Worm (Caenorhabditis elegans) whole organism, L1 larva: ENCODE results near the gene F13D12.8.
A peak's percentile ranks its signal among the peaks of the same experiment; 100 is the strongest.

Source experiments
- C04F5.9 ChIP-seq: sonication (generic microtip); optimal IDR thresholded peaks from 2 replicates; lab custom pipeline; 2016; ENCODE audit warnings: missing genetic modification characterization, missing compliant biosample characterization
- F16B12.6 ChIP-seq: fragments of 150-350 bp; optimal IDR thresholded peaks from 2 replicates; lab custom pipeline; 2014; ENCODE audit warnings: missing biosample characterization, missing genetic modification characterization
- Y116A8C.19 ChIP-seq: sonication (generic microtip); optimal IDR thresholded peaks from 2 replicates; lab custom pipeline; 2016; ENCODE audit warnings: missing compliant biosample characterization, missing genetic modification characterization, borderline replicate concordance
- alr-1 ChIP-seq: fragments of 200-800 bp; sonication (Bioruptor generic); optimal IDR thresholded peaks from 2 replicates; lab custom pipeline; 2018; ENCODE audit warnings: borderline replicate concordance, mild to moderate bottlenecking, missing genetic modification characterization, missing compliant biosample characterization
- ama-1 ChIP-seq: fragments of 150-350 bp; optimal IDR thresholded peaks from 2 replicates; lab custom pipeline; 2014
- ceh-8 ChIP-seq: fragments of 200-800 bp; sonication (Bioruptor generic); optimal IDR thresholded peaks from 2 replicates; lab custom pipeline; 2018; ENCODE audit warnings: mild to moderate bottlenecking, missing genetic modification characterization, moderate library complexity, missing compliant biosample characterization
- ceh-82 ChIP-seq, 3 experiments: fragments of 150-350 bp in 1 of 3; sonication (generic microtip) in 2 of 3; optimal IDR thresholded peaks; 2 replicates each; lab custom pipeline; 2014 to 2017; ENCODE audit warnings: missing biosample characterization in 3 of 3, missing genetic modification characterization in 3 of 3
- ceh-88 ChIP-seq: fragments of 200-800 bp; sonication (Bioruptor generic); IDR thresholded peaks from 2 replicates; pipeline ENCODE4 v1.3.6; 2022; ENCODE audit warnings: missing genetic modification characterization, missing compliant biosample characterization
- ceh-90 ChIP-seq: sonication (generic microtip); optimal IDR thresholded peaks from 2 replicates; lab custom pipeline; 2016; ENCODE audit warnings: missing genetic modification characterization, missing compliant biosample characterization
- ces-1 ChIP-seq: fragments of 150-350 bp; optimal IDR thresholded peaks from 2 replicates; lab custom pipeline; 2014; ENCODE audit warnings: missing biosample characterization, missing genetic modification reagents, missing genetic modification characterization
- dpl-1 ChIP-seq, 3 experiments: fragments of 150-350 bp in 2 of 3; sonication (generic microtip) in 1 of 3; optimal IDR thresholded peaks; 2 replicates each; lab custom pipeline; 2014 to 2017; ENCODE audit warnings: missing biosample characterization in 3 of 3, missing genetic modification characterization in 3 of 3, missing genetic modification reagents in 3 of 3
- efl-1 ChIP-seq, 4 experiments: fragments of 150-350 bp; optimal IDR thresholded peaks in 3 of 4; peaks in 1 of 4; 1 replicate in 1 of 4; 2 replicates in 3 of 4; lab custom pipeline; 2014; ENCODE audit warnings: missing biosample characterization in 2 of 4, missing genetic modification characterization in 2 of 4, missing genetic modification reagents in 2 of 4
- efl-3 ChIP-seq: fragments of 200-800 bp; sonication (Bioruptor generic); optimal IDR thresholded peaks from 2 replicates; lab custom pipeline; 2018; ENCODE audit warnings: mild to moderate bottlenecking, missing genetic modification characterization, missing compliant biosample characterization
- egl-27 ChIP-seq, 2 experiments: fragments of 150-350 bp in 1 of 2; sonication (generic microtip); optimal IDR thresholded peaks; 3 replicates each; lab custom pipeline; 2017 to 2018; ENCODE audit warnings: missing biosample characterization in 2 of 2, missing genetic modification characterization in 2 of 2, missing genetic modification reagents in 2 of 2
- elt-2 ChIP-seq: sonication (generic microtip); optimal IDR thresholded peaks from 2 replicates; lab custom pipeline; 2016; ENCODE audit warnings: missing genetic modification characterization, mild to moderate bottlenecking, inconsistent platforms, missing compliant biosample characterization, missing genetic modification reagents
- elt-3 ChIP-seq, 6 experiments: fragments of 150-350 bp in 1 of 6; sonication (generic microtip); optimal IDR thresholded peaks; 2 replicates each; lab custom pipeline; 2017 to 2018; ENCODE audit warnings: missing biosample characterization in 6 of 6, missing genetic modification characterization in 6 of 6, inconsistent platforms in 1 of 6
- ets-5 ChIP-seq: fragments of 200-800 bp; sonication (Bioruptor generic); IDR thresholded peaks from 2 replicates; pipeline ENCODE4 v1.3.6; 2022; ENCODE audit warnings: missing genetic modification characterization, missing compliant biosample characterization
- fkh-10 ChIP-seq: sonication (generic microtip); optimal IDR thresholded peaks from 2 replicates; lab custom pipeline; 2017; ENCODE audit warnings: missing biosample characterization, missing genetic modification reagents, missing genetic modification characterization
- fos-1 ChIP-seq: fragments of 150-350 bp; optimal IDR thresholded peaks from 2 replicates; lab custom pipeline; 2014; ENCODE audit warnings: missing biosample characterization, missing genetic modification characterization
- hlh-17 ChIP-seq: fragments of 200-800 bp; sonication (Bioruptor generic); optimal IDR thresholded peaks from 2 replicates; lab custom pipeline; 2018; ENCODE audit warnings: missing genetic modification characterization, mild to moderate bottlenecking, missing compliant biosample characterization, moderate library complexity, borderline replicate concordance
- hlh-4 ChIP-seq: sonication (generic microtip); optimal IDR thresholded peaks from 2 replicates; lab custom pipeline; 2016; ENCODE audit warnings: mild to moderate bottlenecking, missing genetic modification characterization, missing compliant biosample characterization
- hpl-2 ChIP-seq: fragments of 150-350 bp; optimal IDR thresholded peaks from 2 replicates; lab custom pipeline; 2014; ENCODE audit warnings: missing biosample characterization, missing genetic modification reagents, missing genetic modification characterization
- irx-1 ChIP-seq: sonication (generic microtip); optimal IDR thresholded peaks from 2 replicates; lab custom pipeline; 2016; ENCODE audit warnings: missing genetic modification characterization, missing compliant biosample characterization
- lin-13 ChIP-seq: fragments of 150-350 bp; optimal IDR thresholded peaks from 2 replicates; lab custom pipeline; 2014; ENCODE audit warnings: missing biosample characterization, missing genetic modification reagents, missing genetic modification characterization
- lin-35 ChIP-seq, 2 experiments: fragments of 150-350 bp; optimal IDR thresholded peaks; 2 replicates each; lab custom pipeline; 2014; ENCODE audit warnings: missing biosample characterization in 2 of 2, missing genetic modification characterization in 2 of 2, missing genetic modification reagents in 2 of 2
- lin-39 ChIP-seq: fragments of 150-350 bp; optimal IDR thresholded peaks from 2 replicates; lab custom pipeline; 2014; ENCODE audit warnings: missing biosample characterization, missing genetic modification reagents, missing genetic modification characterization
- lir-3 ChIP-seq: sonication (generic microtip); optimal IDR thresholded peaks from 2 replicates; lab custom pipeline; 2016; ENCODE audit warnings: mild to moderate bottlenecking, missing genetic modification characterization, moderate library complexity, missing compliant biosample characterization; ENCODE audit not compliant: poor library complexity
- mab-9 ChIP-seq: fragments of 200-800 bp; sonication (Bioruptor generic); IDR thresholded peaks from 2 replicates; pipeline ENCODE4 v1.3.6; 2022; ENCODE audit warnings: missing genetic modification reagents, missing genetic modification characterization, missing compliant biosample characterization
- mdl-1 ChIP-seq, 2 experiments: fragments of 150-350 bp; optimal IDR thresholded peaks; 2 replicates each; lab custom pipeline; 2014 to 2017; ENCODE audit warnings: missing biosample characterization in 2 of 2, missing genetic modification characterization in 2 of 2, inconsistent platforms in 1 of 2
- mef-2 ChIP-seq: fragments of 150-350 bp; optimal IDR thresholded peaks from 2 replicates; lab custom pipeline; 2014; ENCODE audit warnings: missing biosample characterization, missing genetic modification characterization
- mep-1 ChIP-seq: fragments of 150-350 bp; optimal IDR thresholded peaks from 2 replicates; lab custom pipeline; 2014; ENCODE audit warnings: missing biosample characterization, missing genetic modification characterization
- nhr-11 ChIP-seq: fragments of 150-350 bp; optimal IDR thresholded peaks from 2 replicates; lab custom pipeline; 2014; ENCODE audit warnings: missing biosample characterization, missing genetic modification characterization
- nhr-12 ChIP-seq: sonication (generic microtip); optimal IDR thresholded peaks from 2 replicates; lab custom pipeline; 2017; ENCODE audit warnings: missing biosample characterization, missing genetic modification characterization
- nhr-19 ChIP-seq: fragments of 200-800 bp; sonication (Bioruptor generic); conservative IDR thresholded peaks from 2 replicates; pipeline ENCODE4 v1.3.6; 2022; ENCODE audit warnings: missing genetic modification characterization, missing compliant biosample characterization
- nhr-20 ChIP-seq: sonication (generic microtip); optimal IDR thresholded peaks from 2 replicates; lab custom pipeline; 2016; ENCODE audit warnings: mild to moderate bottlenecking, missing genetic modification characterization, missing compliant biosample characterization
- nhr-237 ChIP-seq: fragments of 150-350 bp; optimal IDR thresholded peaks from 2 replicates; lab custom pipeline; 2014; ENCODE audit warnings: missing biosample characterization, missing genetic modification characterization
- nhr-28 ChIP-seq: fragments of 150-350 bp; optimal IDR thresholded peaks from 2 replicates; lab custom pipeline; 2014; ENCODE audit warnings: missing biosample characterization, missing genetic modification characterization
- nhr-47 ChIP-seq: sonication (generic microtip); optimal IDR thresholded peaks from 2 replicates; lab custom pipeline; 2016; ENCODE audit warnings: mild to moderate bottlenecking, missing genetic modification characterization, moderate library complexity, missing compliant biosample characterization
- nhr-71 ChIP-seq: sonication (generic microtip); optimal IDR thresholded peaks from 2 replicates; lab custom pipeline; 2016; ENCODE audit warnings: mild to moderate bottlenecking, missing genetic modification characterization, moderate library complexity, missing compliant biosample characterization
- nhr-77 ChIP-seq: fragments of 150-350 bp; optimal IDR thresholded peaks from 2 replicates; lab custom pipeline; 2014; ENCODE audit warnings: missing biosample characterization, missing genetic modification characterization
- nhr-85 ChIP-seq: sonication (generic microtip); peaks from one replicate; lab custom pipeline; 2016; ENCODE audit warnings: missing genetic modification characterization, inconsistent platforms, missing compliant biosample characterization
- rnt-1 ChIP-seq: sonication (generic microtip); optimal IDR thresholded peaks from 2 replicates; lab custom pipeline; 2016; ENCODE audit warnings: mild to moderate bottlenecking, missing genetic modification characterization, moderate library complexity, missing compliant biosample characterization
- skn-1 ChIP-seq: fragments of 150-350 bp; optimal IDR thresholded peaks from 2 replicates; lab custom pipeline; 2014; ENCODE audit warnings: missing biosample characterization, missing genetic modification characterization
- snpc-4 ChIP-seq: fragments of 150-350 bp; optimal IDR thresholded peaks from 2 replicates; lab custom pipeline; 2014; ENCODE audit warnings: missing biosample characterization, missing genetic modification characterization
- sptf-1 ChIP-seq: fragments of 150-350 bp; optimal IDR thresholded peaks from 2 replicates; lab custom pipeline; 2014; ENCODE audit warnings: missing biosample characterization, missing genetic modification characterization
- sup-37 ChIP-seq: fragments of 200-800 bp; sonication (Bioruptor generic); optimal IDR thresholded peaks from 2 replicates; lab custom pipeline; 2018; ENCODE audit warnings: mild to moderate bottlenecking, missing genetic modification characterization, missing compliant biosample characterization
- swsn-7 ChIP-seq: sonication (generic microtip); optimal IDR thresholded peaks from 2 replicates; lab custom pipeline; 2016; ENCODE audit warnings: missing genetic modification characterization, missing compliant biosample characterization
- tlp-1 ChIP-seq: fragments of 150-350 bp; optimal IDR thresholded peaks from 2 replicates; lab custom pipeline; 2014; ENCODE audit warnings: missing biosample characterization, missing genetic modification characterization
- unc-62 ChIP-seq: fragments of 150-350 bp; optimal IDR thresholded peaks from 2 replicates; lab custom pipeline; 2014; ENCODE audit warnings: missing biosample characterization, missing genetic modification reagents, missing genetic modification characterization
- unc-98 ChIP-seq: fragments of 200-800 bp; sonication (Bioruptor generic); IDR thresholded peaks from 2 replicates; pipeline ENCODE4 v1.3.6; 2022; ENCODE audit warnings: missing genetic modification characterization, missing compliant biosample characterization
- zip-4 ChIP-seq: fragments of 200-800 bp; sonication (Bioruptor generic); optimal IDR thresholded peaks from 2 replicates; lab custom pipeline; 2018; ENCODE audit warnings: mild to moderate bottlenecking, missing genetic modification characterization, moderate library complexity, missing compliant biosample characterization

The F13D12.8 gene

ce11 chrII:11746782-11747288 lies 14.4 kb upstream of the F13D12.8 start (continued):
- TF ChIP-seq nhr-28 (no peak), alr-1 (tag; lab: Kevin White, UChicago) (no peak), skn-1 (tag; lab: Kevin White, UChicago) (peak; percentile 33), fos-1 (tag; lab: Kevin White, UChicago) (peak; percentile 39), sptf-1 (tag; lab: Kevin White, UChicago) (no peak), hlh-17 (GFP tag; lab: Kevin White, UChicago) (no peak), snpc-4 (tag; lab: Kevin White, UChicago) (peak; percentile 42), nhr-85 (tag; lab: Kevin White, UChicago) (no peak), nhr-237 (tag; lab: Kevin White, UChicago) (no peak), lin-39 (tag; lab: Kevin White, UChicago) (no peak), hlh-4 (no peak), elt-2 (no peak), ama-1 (lab: Kevin White, UChicago) (no peak), swsn-7 (tag; lab: Kevin White, UChicago) (peak; percentile 72), ceh-82 (tag; optimal IDR thresholded peaks at IDR 0.05; lab: Kevin White, UChicago) (peak; percentile 42 to 78 (median 70)), lir-3 (tag; lab: Kevin White, UChicago) (peak; percentile 55), hpl-2 (GFP tag; lab: Kevin White, UChicago) (no peak), tlp-1 (tag; lab: Kevin White, UChicago) (no peak), efl-3 (GFP tag; lab: Kevin White, UChicago) (no peak), lin-35 (GFP tag; optimal IDR thresholded peaks at IDR 0.05; lab: Kevin White, UChicago) (peak in 1 of 2 experiments; percentile 41), nhr-19 (GFP tag; lab: Robert Waterston, UW) (peak; percentile 43), Y116A8C.19 (tag; lab: Kevin White, UChicago) (no peak), rnt-1 (tag; lab: Kevin White, UChicago) (no peak), ceh-8 (GFP tag; lab: Kevin White, UChicago) (peak; percentile 89), ceh-90 (tag; lab: Kevin White, UChicago) (no peak), ceh-88 (GFP tag; lab: Robert Waterston, UW) (no peak), ets-5 (GFP tag; lab: Robert Waterston, UW) (no peak), lin-13 (GFP tag; lab: Kevin White, UChicago) (peak; percentile 64), unc-62 (no peak), dpl-1 (GFP tag; optimal IDR thresholded peaks at IDR 0.05; lab: Kevin White, UChicago) (peak in 1 of 3 experiments; percentile 7), elt-3 (tag; optimal IDR thresholded peaks at IDR 0.05; lab: Kevin White, UChicago) (no peak), unc-98 (GFP tag; lab: Robert Waterston, UW) (no peak), sup-37 (GFP tag; lab: Kevin White, UChicago) (no peak), C04F5.9 (tag; lab: Kevin White, UChicago) (no peak), ces-1 (GFP tag; lab: Kevin White, UChicago) (no peak), mef-2 (tag; lab: Kevin White, UChicago) (peak; percentile 56), nhr-12 (tag; lab: Kevin White, UChicago) (no peak), nhr-11 (tag; lab: Kevin White, UChicago) (no peak), nhr-71 (peak; percentile 83), mep-1 (tag; lab: Kevin White, UChicago) (no peak), F16B12.6 (tag; lab: Kevin White, UChicago) (peak; percentile 0), mdl-1 (tag; optimal IDR thresholded peaks at IDR 0.05; lab: Kevin White, UChicago) (no peak), efl-1 (optimal IDR thresholded peaks at IDR 0.05; lab: Kevin White, UChicago) (peak; percentile 30 to 52), efl-1 (GFP tag; optimal IDR thresholded peaks at IDR 0.05 in 1 of 2; lab: Kevin White, UChicago) (peak in 1 of 2 experiments; percentile 64), fkh-10 (peak; percentile 71), zip-4 (peak; percentile 34), nhr-20 (peak; percentile 41), irx-1 (tag; lab: Kevin White, UChicago) (peak; percentile 46), mab-9 (GFP tag; lab: Robert Waterston, UW) (peak; percentile 72), egl-27 (tag; optimal IDR thresholded peaks at IDR 0.05; lab: Kevin White, UChicago) (no peak), nhr-47 (tag; lab: Kevin White, UChicago) (peak; percentile 77), nhr-77 (tag; lab: Kevin White, UChicago) (peak; percentile 70)
